Fruit fly (Drosophila melanogaster): ENCODE measurements around the gene ZAP3.

ZAP3 gene

DNA sequence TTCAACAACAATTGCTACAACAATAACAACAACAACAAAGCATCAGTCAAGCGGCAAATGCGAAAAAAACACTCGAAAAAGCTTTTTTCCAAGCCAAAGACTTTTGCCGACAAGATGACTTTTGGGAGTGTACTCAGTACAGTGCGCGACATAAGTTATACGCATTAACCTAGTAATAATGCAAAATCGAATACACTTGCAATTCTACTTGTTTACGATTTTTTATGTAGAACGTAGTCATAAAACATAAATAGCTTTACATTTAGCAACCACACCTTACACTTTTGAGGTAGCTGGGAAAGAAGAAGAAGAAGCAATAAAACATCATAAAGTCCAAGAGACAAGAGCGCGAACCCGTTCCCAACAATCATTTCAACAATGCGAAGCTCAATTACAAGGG, 22.2 kb upstream of the ZAP3 start:
- TF ChIP-seq CG4496 (GFP tag; IDR thresholded peaks at IDR 0.05) (peak; percentile 89), CG32121 (GFP tag; IDR thresholded peaks at IDR 0.05) (peak; percentile 66; the same call in 1 of the 2 replicates), CG8301 (tag; optimal IDR thresholded peaks at IDR 0.05) (peak; percentile 20), Ets98B (GFP tag; IDR thresholded peaks at IDR 0.05) (peak; percentile 76), Snoo (tag; optimal IDR thresholded peaks at IDR 0.05) (peak; percentile 67), CG12605 (GFP tag; IDR thresholded peaks at IDR 0.05) (peak; percentile 56), EcR (GFP tag; optimal IDR thresholded peaks at IDR 0.05) (no peak), gl (tag; optimal IDR thresholded peaks at IDR 0.05) (peak; percentile 6), D1 (tag; optimal IDR thresholded peaks at IDR 0.05) (peak; percentile 14), CG15710 (tag; optimal IDR thresholded peaks at IDR 0.05) (peak; percentile 49), rn (GFP tag; IDR thresholded peaks at IDR 0.05) (no peak), Pif1B (GFP tag; optimal IDR thresholded peaks at IDR 0.05) (peak; percentile 53), Pif1A (GFP tag; optimal IDR thresholded peaks at IDR 0.05) (peak; percentile 61), CG17806 (tag; optimal IDR thresholded peaks at IDR 0.05) (peak; percentile 32), CG8159 (tag; optimal IDR thresholded peaks at IDR 0.05) (peak; percentile 53), CG14655 (GFP tag; optimal IDR thresholded peaks at IDR 0.05) (peak; percentile 50), CG9948 (tag; optimal IDR thresholded peaks at IDR 0.05) (peak; percentile 38), CG10348 (GFP tag; IDR thresholded peaks at IDR 0.05) (no peak), fd96Ca (GFP tag; IDR thresholded peaks at IDR 0.05) (peak; percentile 67; the same call in 1 of the 3 replicates), CG34367 (tag; optimal IDR thresholded peaks at IDR 0.05) (peak; percentile 37), CG13204 (GFP tag; optimal IDR thresholded peaks at IDR 0.05) (no peak)

DNA sequence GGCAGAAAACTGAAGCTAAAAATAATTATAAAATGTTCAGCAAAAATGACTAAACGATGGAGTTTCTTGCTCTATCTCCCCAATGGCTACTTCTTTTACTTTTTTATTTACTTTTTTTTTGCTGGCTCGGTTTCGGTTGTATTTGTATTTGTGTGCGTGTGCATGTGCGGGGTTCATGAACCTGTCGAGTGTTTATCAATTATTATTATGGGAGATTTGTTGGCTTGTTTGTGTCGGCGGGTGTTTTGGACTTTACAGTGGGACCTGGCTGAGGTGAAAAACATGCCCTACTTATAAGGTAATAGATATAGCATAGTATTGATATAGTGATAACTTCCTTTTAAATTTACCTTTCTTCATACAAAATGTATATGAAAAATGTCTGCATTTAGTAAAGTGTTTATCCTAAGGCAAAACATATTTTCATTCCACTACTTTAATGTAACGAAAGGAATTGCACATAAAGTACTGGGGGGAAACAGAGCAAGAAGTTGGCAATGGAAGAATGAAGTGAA, 21.3 kb upstream of the ZAP3 start:
- TF ChIP-seq D1 (tag; optimal IDR thresholded peaks at IDR 0.05) = no peak
- no peak for TF ChIP-seq CG8159 (tag; optimal IDR thresholded peaks at IDR 0.05)
- TF ChIP-seq CG13204 (GFP tag; optimal IDR thresholded peaks at IDR 0.05) = no peak
- TF ChIP-seq fd96Ca (GFP tag; IDR thresholded peaks at IDR 0.05) = no peak
- TF ChIP-seq CG10348 (GFP tag; IDR thresholded peaks at IDR 0.05) = no peak
- TF ChIP-seq Pif1A (GFP tag; optimal IDR thresholded peaks at IDR 0.05) = no peak
- peak; percentile 61 for TF ChIP-seq EcR (GFP tag; optimal IDR thresholded peaks at IDR 0.05)
- peak; percentile 13 for TF ChIP-seq CG9948 (tag; optimal IDR thresholded peaks at IDR 0.05)
- TF ChIP-seq CG4496 (GFP tag; IDR thresholded peaks at IDR 0.05) = peak; percentile 33; the same call in 2 of the 3 replicates
- TF ChIP-seq CG17806 (tag; optimal IDR thresholded peaks at IDR 0.05) = no peak
- TF ChIP-seq Pif1B (GFP tag; optimal IDR thresholded peaks at IDR 0.05) = no peak
- no peak for TF ChIP-seq CG12605 (GFP tag; IDR thresholded peaks at IDR 0.05)
- TF ChIP-seq CG14655 (GFP tag; optimal IDR thresholded peaks at IDR 0.05) = no peak

dm6 chrX:10092796-10093195, 10.5 kb upstream of the ZAP3 start:
- TF ChIP-seq gl (tag; optimal IDR thresholded peaks at IDR 0.05) (no peak), Pif1A (GFP tag; optimal IDR thresholded peaks at IDR 0.05) (peak; percentile 8), CG34367 (tag; optimal IDR thresholded peaks at IDR 0.05) (no peak), CG8159 (tag; optimal IDR thresholded peaks at IDR 0.05) (peak; percentile 11)

DNA sequence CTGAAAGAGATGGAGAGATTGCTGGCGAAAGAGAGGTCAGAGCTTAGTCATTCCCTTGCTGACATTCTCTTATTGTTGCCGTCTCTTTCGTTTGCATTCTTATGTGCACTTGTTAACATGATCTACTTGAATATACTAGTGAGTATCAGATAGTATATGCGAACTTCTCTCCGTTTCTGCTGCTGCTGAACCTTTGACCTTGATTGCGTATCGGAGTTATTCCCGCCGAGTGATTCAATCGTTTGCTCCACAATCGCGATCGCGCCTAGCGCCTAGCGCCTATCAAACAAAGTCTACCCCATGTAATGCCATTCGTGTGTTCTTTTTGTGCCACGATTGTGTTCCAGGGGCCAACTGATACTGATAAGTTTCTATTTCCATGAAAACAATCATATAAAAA, 6.9 kb upstream of the ZAP3 start:
- no peak for TF ChIP-seq CG4496 (GFP tag; IDR thresholded peaks at IDR 0.05)
- peak; percentile 10 for TF ChIP-seq EcR (GFP tag; optimal IDR thresholded peaks at IDR 0.05)
- TF ChIP-seq CG12605 (GFP tag; IDR thresholded peaks at IDR 0.05) = 0 out of 2 replicates have a peak, but pooled peaks have one; percentile 41
- no peak for TF ChIP-seq gl (tag; optimal IDR thresholded peaks at IDR 0.05)

- TF ChIP-seq CG15710 (tag; optimal IDR thresholded peaks at IDR 0.05) = peak; percentile 84
- peak; percentile 48 for TF ChIP-seq gl (tag; optimal IDR thresholded peaks at IDR 0.05)
- TF ChIP-seq CG13204 (GFP tag; optimal IDR thresholded peaks at IDR 0.05) = peak; percentile 67
- peak; percentile 81 for TF ChIP-seq CG8159 (tag; optimal IDR thresholded peaks at IDR 0.05)
- TF ChIP-seq D1 (tag; optimal IDR thresholded peaks at IDR 0.05) = peak; percentile 8
- peak; percentile 29 for TF ChIP-seq CG8301 (tag; optimal IDR thresholded peaks at IDR 0.05)
- TF ChIP-seq Snoo (tag; optimal IDR thresholded peaks at IDR 0.05) = peak; percentile 79
- TF ChIP-seq CG10348 (GFP tag; IDR thresholded peaks at IDR 0.05) = no peak
- no peak for TF ChIP-seq CG14655 (GFP tag; optimal IDR thresholded peaks at IDR 0.05)
- no peak; the same call in 1 of the 2 replicates for TF ChIP-seq rn (GFP tag; IDR thresholded peaks at IDR 0.05)
- peak; percentile 62 for TF ChIP-seq CG12605 (GFP tag; IDR thresholded peaks at IDR 0.05)
- TF ChIP-seq Ets98B (GFP tag; IDR thresholded peaks at IDR 0.05) = peak; percentile 63
- peak; percentile 15; the same call in 1 of the 2 replicates for TF ChIP-seq CG32121 (GFP tag; IDR thresholded peaks at IDR 0.05)
- peak; percentile 31 for TF ChIP-seq EcR (GFP tag; optimal IDR thresholded peaks at IDR 0.05)
- peak; percentile 72 for TF ChIP-seq fd96Ca (GFP tag; IDR thresholded peaks at IDR 0.05)
- peak; percentile 77 for TF ChIP-seq Pif1A (GFP tag; optimal IDR thresholded peaks at IDR 0.05)
- TF ChIP-seq Pif1B (GFP tag; optimal IDR thresholded peaks at IDR 0.05) = peak; percentile 74
- TF ChIP-seq CG9948 (tag; optimal IDR thresholded peaks at IDR 0.05) = peak; percentile 79
- peak; percentile 79 for TF ChIP-seq CG17806 (tag; optimal IDR thresholded peaks at IDR 0.05)
- peak; percentile 73 for TF ChIP-seq CG34367 (tag; optimal IDR thresholded peaks at IDR 0.05)
- peak; percentile 82 for TF ChIP-seq CG4496 (GFP tag; IDR thresholded peaks at IDR 0.05)
These were observed 6.0 kb upstream of the ZAP3 start for dm6 chrX:10088023-10088913.

All from whole organism, pupa.